Fruit fly (Drosophila melanogaster) whole organism: ENCODE measurements around the gene CG46339.
A peak's percentile ranks its signal among the peaks of the same experiment; 100 is the strongest.

Source experiments
- CG8478 ChIP-seq: fragments of >200 bp; optimal IDR thresholded peaks from 2 replicates; lab custom pipeline; 2018; ENCODE audit warnings: inconsistent platforms
- Dll ChIP-seq: fragments of >200 bp; optimal IDR thresholded peaks from 2 replicates; lab custom pipeline; 2017
- EcR ChIP-seq, 2 experiments: fragments of >200 bp; optimal IDR thresholded peaks; 2 replicates each; lab custom pipeline; 2017; ENCODE audit warnings: missing biosample characterization in 2 of 2, missing genetic modification characterization in 2 of 2, missing genetic modification reagents in 2 of 2
- pan ChIP-seq: fragments of >200 bp; optimal IDR thresholded peaks from 2 replicates; lab custom pipeline; 2017
- psq ChIP-seq: fragments of >200 bp; optimal IDR thresholded peaks from 2 replicates; lab custom pipeline; 2017
- usp ChIP-seq: fragments of >200 bp; optimal IDR thresholded peaks from 2 replicates; lab custom pipeline; 2017; ENCODE audit warnings: missing biosample characterization, missing genetic modification characterization, mixed read lengths

The CG46339 gene

dm6 chr3R:26881121-26881895 is 34.3 kb upstream of the CG46339 start, which contains the start of the genes ro and T48:
Gene ro, minus strand, starts transcription at chr3R:26881171.
Gene T48, plus strand, starts transcription at chr3R:26881734.
- no peak for TF ChIP-seq EcR (GFP tag; optimal IDR thresholded peaks at IDR 0.05; lab: Kevin White, UChicago)
- TF ChIP-seq CG8478 (lab: Kevin White, UChicago): no peak
- TF ChIP-seq Dll (lab: Kevin White, UChicago): no peak
- no peak for TF ChIP-seq usp
- no peak for TF ChIP-seq psq (lab: Kevin White, UChicago)
- TF ChIP-seq pan (lab: Kevin White, UChicago): no peak

- TF ChIP-seq psq (lab: Kevin White, UChicago) (no peak), EcR (GFP tag; optimal IDR thresholded peaks at IDR 0.05; lab: Kevin White, UChicago) (no peak), usp (no peak), CG8478 (lab: Kevin White, UChicago) (no peak), pan (lab: Kevin White, UChicago) (no peak), Dll (lab: Kevin White, UChicago) (no peak)
These were observed 33.1 kb upstream of the CG46339 start for dm6 chr3R:26882230-26883014.

- TF ChIP-seq Dll (lab: Kevin White, UChicago): no peak
- TF ChIP-seq pan (lab: Kevin White, UChicago): no peak
- TF ChIP-seq usp: no peak
- no peak for TF ChIP-seq EcR (GFP tag; optimal IDR thresholded peaks at IDR 0.05; lab: Kevin White, UChicago)
- no peak for TF ChIP-seq psq (lab: Kevin White, UChicago)
- TF ChIP-seq CG8478 (lab: Kevin White, UChicago): no peak
These were observed 32.6 kb upstream of the CG46339 start for dm6 chr3R:26883015-26883292.

- TF ChIP-seq EcR (GFP tag; optimal IDR thresholded peaks at IDR 0.05; lab: Kevin White, UChicago) (no peak), pan (lab: Kevin White, UChicago) (no peak), CG8478 (lab: Kevin White, UChicago) (no peak), psq (lab: Kevin White, UChicago) (no peak), Dll (lab: Kevin White, UChicago) (no peak), usp (no peak)
These were observed 30.4 kb upstream of the CG46339 start for dm6 chr3R:26885192-26885591.

- no peak for TF ChIP-seq EcR (GFP tag; optimal IDR thresholded peaks at IDR 0.05; lab: Kevin White, UChicago)
- no peak for TF ChIP-seq Dll (lab: Kevin White, UChicago)
- TF ChIP-seq CG8478 (lab: Kevin White, UChicago): no peak
- no peak for TF ChIP-seq usp
- TF ChIP-seq psq (lab: Kevin White, UChicago): no peak
- TF ChIP-seq pan (lab: Kevin White, UChicago): no peak
These were observed 29.3 kb upstream of the CG46339 start for dm6 chr3R:26886283-26886689.

dm6 chr3R:26887155-26887554 is 28.4 kb upstream of the CG46339 start:
- TF ChIP-seq psq (lab: Kevin White, UChicago): no peak
- TF ChIP-seq CG8478 (lab: Kevin White, UChicago): no peak
- TF ChIP-seq Dll (lab: Kevin White, UChicago): no peak
- TF ChIP-seq EcR (GFP tag; optimal IDR thresholded peaks at IDR 0.05; lab: Kevin White, UChicago): no peak
- TF ChIP-seq usp: no peak
- no peak for TF ChIP-seq pan (lab: Kevin White, UChicago)

- TF ChIP-seq usp (no peak), psq (lab: Kevin White, UChicago) (no peak), EcR (GFP tag; optimal IDR thresholded peaks at IDR 0.05; lab: Kevin White, UChicago) (no peak), CG8478 (lab: Kevin White, UChicago) (no peak), Dll (lab: Kevin White, UChicago) (no peak), pan (lab: Kevin White, UChicago) (no peak)
These were observed 27.4 kb upstream of the CG46339 start for dm6 chr3R:26888086-26888724.

dm6 chr3R:26890088-26890487 is 25.5 kb upstream of the CG46339 start:
- TF ChIP-seq pan (lab: Kevin White, UChicago): no peak
- no peak for TF ChIP-seq Dll (lab: Kevin White, UChicago)
- TF ChIP-seq psq (lab: Kevin White, UChicago): no peak
- TF ChIP-seq EcR (GFP tag; optimal IDR thresholded peaks at IDR 0.05; lab: Kevin White, UChicago): no peak
- no peak for TF ChIP-seq usp
- no peak for TF ChIP-seq CG8478 (lab: Kevin White, UChicago)

dm6 chr3R:26890499-26890898 is 25.1 kb upstream of the CG46339 start:
- no peak for TF ChIP-seq Dll (lab: Kevin White, UChicago)
- TF ChIP-seq usp: no peak
- no peak for TF ChIP-seq pan (lab: Kevin White, UChicago)

dm6 chr3R:26892764-26893163 is 22.8 kb upstream of the CG46339 start:
- no peak for TF ChIP-seq psq (lab: Kevin White, UChicago)
- TF ChIP-seq EcR (GFP tag; optimal IDR thresholded peaks at IDR 0.05; lab: Kevin White, UChicago): peak in 1 of 2 experiments; percentile 34

dm6 chr3R:26893621-26894316 is 21.8 kb upstream of the CG46339 start:
- TF ChIP-seq psq (lab: Kevin White, UChicago) (no peak), EcR (GFP tag; optimal IDR thresholded peaks at IDR 0.05; lab: Kevin White, UChicago) (peak in 1 of 2 experiments; percentile 76)
